Worm (Caenorhabditis elegans): Measurements from ENCODE around the gene W04G3.7.

DNA sequence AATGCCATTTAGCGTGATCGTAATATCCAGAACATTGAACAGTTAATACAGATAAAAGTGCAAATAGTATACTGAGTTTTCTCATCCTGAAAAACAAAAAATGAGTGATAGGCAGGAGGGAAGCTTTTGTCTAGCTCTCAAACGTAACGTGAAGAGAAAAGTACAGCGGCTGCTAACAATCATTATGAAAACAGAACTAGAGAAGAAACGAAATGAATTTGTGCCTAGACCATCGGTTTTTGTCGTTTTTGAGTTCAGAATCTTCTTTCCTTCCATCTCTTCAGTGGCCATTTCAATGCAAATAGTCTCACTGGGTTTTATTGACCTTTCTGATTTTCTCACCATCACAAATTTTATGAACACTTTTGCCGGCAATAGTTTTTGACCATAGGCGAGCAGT is at the start of gene W04G3.7:
- TF ChIP-seq aly-2 (tag; optimal IDR thresholded peaks at IDR 0.05) (no peak), snpc-4 (tag; optimal IDR thresholded peaks at IDR 0.05) (no peak)
